Fruit fly (Drosophila melanogaster) whole organism, embryonic: ENCODE measurements around the gene Trm7-32.

Experiments
- Antp ChIP-seq: fragments of 200-800 bp; sonication (Bioruptor generic); optimal IDR thresholded peaks from 3 replicates; lab custom pipeline; 2016; ENCODE audit warnings: missing biosample characterization, missing genetic modification characterization
- Atf-2 ChIP-seq: fragments of 200-800 bp; sonication (Bioruptor generic); optimal IDR thresholded peaks from 2 replicates; lab custom pipeline; 2016; ENCODE audit warnings: missing biosample characterization, missing genetic modification characterization
- Atf6 ChIP-seq: fragments of 200-800 bp; sonication (Bioruptor generic); IDR thresholded peaks from 2 replicates; pipeline ENCODE4 v1.3.6; 2022; ENCODE audit warnings: missing biosample characterization, missing genetic modification characterization
- Bgb ChIP-seq: fragments of 200-800 bp; sonication (Bioruptor generic); IDR thresholded peaks from 2 replicates; pipeline ENCODE4 v1.3.6; 2022; ENCODE audit warnings: missing biosample characterization, missing genetic modification characterization; ENCODE audit not compliant: partially characterized antibody
- CG10147 ChIP-seq: fragments of 200-800 bp; sonication (Bioruptor generic); optimal IDR thresholded peaks from 2 replicates; lab custom pipeline; 2019; ENCODE audit warnings: missing biosample characterization, mild to moderate bottlenecking, missing genetic modification characterization, moderate library complexity
- CG11456 ChIP-seq: fragments of 200-800 bp; sonication (Bioruptor generic); IDR thresholded peaks from 3 replicates; pipeline ENCODE4 v1.3.6; 2022; ENCODE audit warnings: missing biosample characterization, missing genetic modification characterization
- CG12236 ChIP-seq: fragments of 200-800 bp; sonication (Bioruptor generic); optimal IDR thresholded peaks from 2 replicates; lab custom pipeline; 2016; ENCODE audit warnings: missing biosample characterization, missing genetic modification characterization
- CG12391 ChIP-seq: fragments of 200-800 bp; sonication (Bioruptor generic); optimal IDR thresholded peaks from 3 replicates; lab custom pipeline; 2018; ENCODE audit warnings: missing biosample characterization, mild to moderate bottlenecking, missing genetic modification characterization, moderate library complexity
- CG13287 ChIP-seq: fragments of 200-800 bp; sonication (Bioruptor generic); IDR thresholded peaks from 2 replicates; pipeline ENCODE4 v1.3.6; 2022; ENCODE audit warnings: missing biosample characterization, missing genetic modification characterization; ENCODE audit not compliant: partially characterized antibody
- CG14050 ChIP-seq: fragments of 200-800 bp; sonication (Bioruptor generic); IDR thresholded peaks from 3 replicates; pipeline ENCODE4 v1.3.6; 2022; ENCODE audit warnings: missing biosample characterization, missing genetic modification characterization
- CG15073 ChIP-seq: fragments of 200-800 bp; sonication (Bioruptor generic); optimal IDR thresholded peaks from 2 replicates; lab custom pipeline; 2016; ENCODE audit warnings: missing biosample characterization, missing genetic modification characterization
- CG17328 ChIP-seq: fragments of 200-800 bp; sonication (Bioruptor generic); IDR thresholded peaks from 2 replicates; pipeline ENCODE4 v1.3.6; 2022; ENCODE audit warnings: missing biosample characterization, missing genetic modification characterization
- CG17829 ChIP-seq: fragments of 200-800 bp; optimal IDR thresholded peaks from 2 replicates; lab custom pipeline; 2019; ENCODE audit warnings: missing biosample characterization, mild to moderate bottlenecking, missing genetic modification characterization, moderate library complexity
- CG1792 ChIP-seq: fragments of 200-800 bp; sonication (Bioruptor generic); optimal IDR thresholded peaks from 2 replicates; lab custom pipeline; 2016; ENCODE audit warnings: missing biosample characterization, missing genetic modification characterization
- CG18476 ChIP-seq: fragments of 200-800 bp; sonication (Bioruptor generic); optimal IDR thresholded peaks from 2 replicates; lab custom pipeline; 2016; ENCODE audit warnings: missing biosample characterization, mild to moderate bottlenecking, missing genetic modification characterization
- CG2129 ChIP-seq: fragments of 200-800 bp; sonication (Bioruptor generic); IDR thresholded peaks from 2 replicates; pipeline ENCODE4 v1.3.6; 2022; ENCODE audit warnings: missing biosample characterization, missing genetic modification characterization; ENCODE audit not compliant: partially characterized antibody
- CG2202 ChIP-seq: fragments of 200-800 bp; sonication (Bioruptor generic); optimal IDR thresholded peaks from 2 replicates; lab custom pipeline; 2018; ENCODE audit warnings: missing biosample characterization, mild to moderate bottlenecking, missing genetic modification characterization
- CG3065 ChIP-seq: fragments of 200-800 bp; sonication (Bioruptor generic); optimal IDR thresholded peaks from 2 replicates; lab custom pipeline; 2016; ENCODE audit warnings: missing biosample characterization, missing genetic modification characterization
- CG32532 ChIP-seq: fragments of 200-800 bp; sonication (Bioruptor generic); IDR thresholded peaks from 2 replicates; pipeline ENCODE4 v1.3.6; 2022; ENCODE audit warnings: missing biosample characterization, missing genetic modification characterization
- CG32772 ChIP-seq: fragments of 200-800 bp; sonication (Bioruptor generic); IDR thresholded peaks from 2 replicates; pipeline ENCODE4 v1.3.6; 2022; ENCODE audit warnings: missing biosample characterization, missing genetic modification characterization
- CG3847 ChIP-seq: fragments of 200-800 bp; sonication (Bioruptor generic); IDR thresholded peaks from 2 replicates; pipeline ENCODE4 v1.3.6; 2022; ENCODE audit warnings: missing biosample characterization, missing genetic modification characterization
- CG6175 ChIP-seq: fragments of 200-800 bp; sonication (Bioruptor generic); IDR thresholded peaks from 3 replicates; pipeline ENCODE4 v1.3.6; 2022; ENCODE audit warnings: missing biosample characterization, missing genetic modification characterization
- CG6254 ChIP-seq: fragments of 200-800 bp; sonication (Bioruptor generic); optimal IDR thresholded peaks from 3 replicates; lab custom pipeline; 2017; ENCODE audit warnings: mild to moderate bottlenecking, missing biosample characterization, missing genetic modification reagents, missing genetic modification characterization
- CG7357 ChIP-seq: fragments of 200-800 bp; sonication (Bioruptor generic); IDR thresholded peaks from 3 replicates; pipeline ENCODE4 v1.3.6; 2022; ENCODE audit warnings: missing biosample characterization, missing genetic modification characterization
- CG9817 ChIP-seq: fragments of 200-800 bp; sonication (Bioruptor generic); optimal IDR thresholded peaks from 2 replicates; lab custom pipeline; 2018; ENCODE audit warnings: missing biosample characterization, mild to moderate bottlenecking, missing genetic modification characterization, moderate library complexity
- CG9932 ChIP-seq: fragments of 200-800 bp; sonication (Bioruptor generic); IDR thresholded peaks from 2 replicates; pipeline ENCODE4 v1.3.6; 2022; ENCODE audit warnings: missing biosample characterization, missing genetic modification characterization
- Fer3 ChIP-seq: fragments of 200-800 bp; sonication (Bioruptor generic); optimal IDR thresholded peaks from 2 replicates; lab custom pipeline; 2018; ENCODE audit warnings: missing biosample characterization, mild to moderate bottlenecking, missing genetic modification characterization, moderate library complexity
- HLH4C ChIP-seq: fragments of 200-800 bp; sonication (Bioruptor generic); IDR thresholded peaks from 3 replicates; pipeline ENCODE4 v1.3.6; 2022; ENCODE audit warnings: missing biosample characterization, missing genetic modification characterization; ENCODE audit not compliant: partially characterized antibody
- Hsf ChIP-seq: fragments of 200-800 bp; sonication (Bioruptor generic); optimal IDR thresholded peaks from 3 replicates; lab custom pipeline; 2016; ENCODE audit warnings: missing biosample characterization, missing genetic modification characterization
- Jarid2 ChIP-seq: fragments of 200-800 bp; sonication (Bioruptor generic); optimal IDR thresholded peaks from 3 replicates; lab custom pipeline; 2017; ENCODE audit warnings: mild to moderate bottlenecking, missing biosample characterization, missing genetic modification reagents, missing genetic modification characterization
- Nf-YA ChIP-seq: fragments of 200-800 bp; sonication (Bioruptor generic); IDR thresholded peaks from 2 replicates; pipeline ENCODE4 v1.3.6; 2022; ENCODE audit warnings: missing biosample characterization, missing genetic modification characterization
- Sry-δ ChIP-seq: fragments of 200-800 bp; sonication (Bioruptor generic); optimal IDR thresholded peaks from 2 replicates; lab custom pipeline; 2016; ENCODE audit warnings: missing biosample characterization, missing genetic modification characterization
- Ssrp ChIP-seq: fragments of 200-800 bp; sonication (Bioruptor generic); optimal IDR thresholded peaks from 2 replicates; lab custom pipeline; 2018; ENCODE audit warnings: missing biosample characterization, mild to moderate bottlenecking, missing genetic modification characterization, moderate library complexity
- br ChIP-seq: fragments of >200 bp; optimal IDR thresholded peaks from 2 replicates; lab custom pipeline; 2017
- ems ChIP-seq: fragments of 200-800 bp; sonication (Bioruptor generic); optimal IDR thresholded peaks from 3 replicates; lab custom pipeline; 2016; ENCODE audit warnings: missing biosample characterization, missing genetic modification characterization
- fd3F ChIP-seq: fragments of 200-800 bp; sonication (Bioruptor generic); optimal IDR thresholded peaks from 2 replicates; lab custom pipeline; 2018; ENCODE audit warnings: missing biosample characterization, mild to moderate bottlenecking, missing genetic modification characterization, moderate library complexity
- grau ChIP-seq: fragments of 200-800 bp; optimal IDR thresholded peaks from 3 replicates; lab custom pipeline; 2019; ENCODE audit warnings: missing biosample characterization, mild to moderate bottlenecking, missing genetic modification characterization, moderate library complexity
- ham ChIP-seq: fragments of 200-800 bp; sonication (Bioruptor generic); IDR thresholded peaks from 2 replicates; pipeline ENCODE4 v1.3.6; 2022; ENCODE audit warnings: missing biosample characterization, missing genetic modification characterization
- lab ChIP-seq: fragments of 200-800 bp; sonication (Bioruptor generic); optimal IDR thresholded peaks from 3 replicates; lab custom pipeline; 2017; ENCODE audit warnings: missing biosample characterization, missing genetic modification characterization, mild to moderate bottlenecking, moderate library complexity, missing genetic modification reagents
- mld ChIP-seq: fragments of 200-800 bp; sonication (Bioruptor generic); IDR thresholded peaks from 3 replicates; pipeline ENCODE4 v1.3.6; 2022; ENCODE audit warnings: missing biosample characterization, missing genetic modification characterization; ENCODE audit not compliant: partially characterized antibody
- nerfin-2 ChIP-seq: fragments of 200-800 bp; sonication (Bioruptor generic); IDR thresholded peaks from 2 replicates; pipeline ENCODE4 v1.3.6; 2022; ENCODE audit warnings: missing biosample characterization, missing genetic modification characterization; ENCODE audit not compliant: partially characterized antibody
- peb ChIP-seq: fragments of 200-800 bp; sonication (Bioruptor generic); IDR thresholded peaks from 2 replicates; pipeline ENCODE4 v1.3.6; 2022; ENCODE audit warnings: missing biosample characterization, missing genetic modification characterization
- pfk ChIP-seq: fragments of 200-800 bp; sonication (Bioruptor generic); optimal IDR thresholded peaks from 2 replicates; lab custom pipeline; 2018; ENCODE audit warnings: missing biosample characterization, mild to moderate bottlenecking, missing genetic modification characterization, moderate library complexity
- pzg ChIP-seq: fragments of 200-800 bp; sonication (Bioruptor generic); optimal IDR thresholded peaks from 3 replicates; lab custom pipeline; 2018; ENCODE audit warnings: missing biosample characterization, mild to moderate bottlenecking, missing genetic modification characterization, moderate library complexity
- salm ChIP-seq: fragments of 200-800 bp; sonication (Bioruptor generic); optimal IDR thresholded peaks from 2 replicates; lab custom pipeline; 2018; ENCODE audit warnings: missing biosample characterization, mild to moderate bottlenecking, missing genetic modification characterization
- stwl ChIP-seq: fragments of 200-800 bp; sonication (Bioruptor generic); optimal IDR thresholded peaks from 3 replicates; lab custom pipeline; 2018; ENCODE audit warnings: missing biosample characterization, mild to moderate bottlenecking, missing genetic modification characterization, moderate library complexity
- tap ChIP-seq: fragments of 200-800 bp; optimal IDR thresholded peaks from 3 replicates; lab custom pipeline; 2019; ENCODE audit warnings: missing biosample characterization, mild to moderate bottlenecking, missing genetic modification characterization, moderate library complexity
- toy ChIP-seq: fragments of 200-800 bp; sonication (Bioruptor generic); IDR thresholded peaks from 2 replicates; pipeline ENCODE4 v1.3.6; 2022; ENCODE audit warnings: missing biosample characterization, missing genetic modification characterization
- wdn ChIP-seq: fragments of 200-800 bp; sonication (Bioruptor generic); IDR thresholded peaks from 2 replicates; pipeline ENCODE4 v1.3.6; 2022; ENCODE audit warnings: missing biosample characterization, missing genetic modification characterization
- zf30C ChIP-seq: fragments of 200-800 bp; sonication (Bioruptor generic); optimal IDR thresholded peaks from 3 replicates; lab custom pipeline; 2018; ENCODE audit warnings: missing biosample characterization, mild to moderate bottlenecking, missing genetic modification characterization

The Trm7-32 gene

DNA sequence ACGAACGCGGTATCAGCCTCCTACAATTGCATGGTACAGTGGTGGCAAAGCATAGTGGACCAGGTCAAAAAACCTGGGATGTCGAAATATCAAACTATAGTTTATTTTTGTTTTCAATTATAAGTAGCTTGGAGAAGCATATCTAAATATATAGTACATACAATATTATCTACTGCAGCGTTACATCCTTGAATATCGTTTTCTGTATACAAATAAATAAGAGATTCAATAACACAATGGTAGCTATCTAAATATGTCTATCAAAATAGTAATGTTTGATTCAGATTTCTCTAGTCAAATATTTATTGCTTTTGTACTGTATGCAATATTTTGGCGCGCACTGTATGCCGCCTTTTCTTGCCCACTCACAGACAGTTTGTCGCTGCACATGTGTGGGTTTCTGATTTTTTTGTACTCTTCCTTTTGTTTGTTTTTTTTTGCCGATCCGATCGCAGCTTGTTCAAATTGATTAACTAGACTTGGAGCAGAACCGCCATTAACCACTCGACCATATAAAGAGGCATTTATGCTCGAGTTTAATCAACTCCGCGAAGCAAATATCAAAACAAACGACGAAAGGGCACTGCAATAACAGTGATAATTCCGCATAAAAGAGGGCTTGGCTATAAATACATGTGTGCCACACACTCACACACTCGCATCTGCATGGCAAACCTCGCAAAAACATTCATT is 40.3 kb downstream of the Trm7-32 start (continued):
- TF ChIP-seq CG6175 (peak; percentile 82), CG2129 (GFP tag; lab: Robert Waterston, UW) (no peak), CG15073 (peak; percentile 98), Atf-2 (GFP tag; lab: Kevin White, UChicago) (peak; percentile 87), ham (GFP tag; lab: Robert Waterston, UW) (peak; percentile 62), Antp (GFP tag; lab: Kevin White, UChicago) (peak; percentile 88), stwl (tag; lab: Kevin White, UChicago) (peak; percentile 40), CG10147 (GFP tag; lab: Kevin White, UChicago) (peak; percentile 88), tap (tag; lab: Kevin White, UChicago) (peak; percentile 93), Bgb (GFP tag; lab: Robert Waterston, UW) (no peak), CG7357 (GFP tag; lab: Robert Waterston, UW) (peak; percentile 85), CG12236 (GFP tag; lab: Kevin White, UChicago) (peak; percentile 80), CG18476 (peak; percentile 94), Hsf (GFP tag; lab: Kevin White, UChicago) (peak; percentile 95), nerfin-2 (GFP tag; lab: Robert Waterston, UW) (no peak), CG2202 (tag; lab: Kevin White, UChicago) (peak; percentile 95), CG11456 (GFP tag; lab: Robert Waterston, UW) (peak; percentile 90), CG3065 (GFP tag; lab: Kevin White, UChicago) (peak; percentile 89), CG32772 (GFP tag; lab: Robert Waterston, UW) (peak; percentile 91), zf30C (GFP tag; lab: Kevin White, UChicago) (no peak), CG14050 (GFP tag; lab: Robert Waterston, UW) (peak; percentile 93), Nf-YA (GFP tag; lab: Robert Waterston, UW) (peak; percentile 78), mld (no peak), br (lab: Kevin White, UChicago) (no peak), CG3847 (GFP tag; lab: Robert Waterston, UW) (peak; percentile 88), wdn (GFP tag; lab: Robert Waterston, UW) (peak; percentile 82), pzg (GFP tag; lab: Kevin White, UChicago) (no peak), grau (tag; lab: Kevin White, UChicago) (peak; percentile 95), ems (GFP tag; lab: Kevin White, UChicago) (peak; percentile 92), peb (GFP tag; lab: Robert Waterston, UW) (peak; percentile 90), lab (GFP tag; lab: Kevin White, UChicago) (peak; percentile 96), HLH4C (no peak), CG17328 (GFP tag; lab: Robert Waterston, UW) (peak; percentile 94), CG17829 (tag; lab: Kevin White, UChicago) (peak; percentile 96), pfk (GFP tag; lab: Kevin White, UChicago) (no peak), Jarid2 (GFP tag; lab: Kevin White, UChicago) (peak; percentile 82), toy (GFP tag; lab: Robert Waterston, UW) (peak; percentile 75; the same call in 1 of the 2 replicates), CG13287 (no peak), CG12391 (tag; lab: Kevin White, UChicago) (peak; percentile 98), CG1792 (peak; percentile 64), Atf6 (GFP tag; lab: Robert Waterston, UW) (peak; percentile 93), Sry-δ (GFP tag; lab: Kevin White, UChicago) (no peak), Fer3 (tag; lab: Kevin White, UChicago) (peak; percentile 91), CG9932 (GFP tag; lab: Robert Waterston, UW) (peak; percentile 86), CG32532 (peak; percentile 94), fd3F (GFP tag; lab: Kevin White, UChicago) (peak; percentile 91), CG9817 (tag; lab: Kevin White, UChicago) (peak; percentile 88), Ssrp (peak; percentile 96), CG6254 (GFP tag; lab: Kevin White, UChicago) (peak; percentile 95), salm (tag; lab: Kevin White, UChicago) (peak; percentile 96)
